Fruit fly (Drosophila melanogaster) whole organism, embryonic: ENCODE measurements around the gene CG15922.

ENCODE experiments used
- ATbp ChIP-seq: fragments of 200-800 bp; sonication (Bioruptor generic); optimal IDR thresholded peaks from 2 replicates; lab custom pipeline; 2017; ENCODE audit warnings: missing biosample characterization, mild to moderate bottlenecking, missing genetic modification characterization, missing genetic modification reagents
- Abd-B ChIP-seq: fragments of 200-800 bp; sonication (Bioruptor generic); optimal IDR thresholded peaks from 2 replicates; lab custom pipeline; 2018; ENCODE audit warnings: missing biosample characterization, mild to moderate bottlenecking, missing genetic modification characterization, moderate library complexity
- Aef1 ChIP-seq: fragments of 200-800 bp; sonication (Bioruptor generic); IDR thresholded peaks from 3 replicates; pipeline ENCODE4 v1.3.6; 2022; ENCODE audit warnings: missing biosample characterization, missing genetic modification characterization
- Antp ChIP-seq: fragments of 200-800 bp; sonication (Bioruptor generic); optimal IDR thresholded peaks from 3 replicates; lab custom pipeline; 2016; ENCODE audit warnings: missing biosample characterization, missing genetic modification characterization
- CG10147 ChIP-seq: fragments of 200-800 bp; sonication (Bioruptor generic); optimal IDR thresholded peaks from 2 replicates; lab custom pipeline; 2019; ENCODE audit warnings: missing biosample characterization, mild to moderate bottlenecking, missing genetic modification characterization, moderate library complexity
- CG11398 ChIP-seq: fragments of 200-800 bp; sonication (Bioruptor generic); optimal IDR thresholded peaks from 2 replicates; lab custom pipeline; 2016; ENCODE audit warnings: missing biosample characterization, missing genetic modification characterization
- CG15073 ChIP-seq: fragments of 200-800 bp; sonication (Bioruptor generic); optimal IDR thresholded peaks from 2 replicates; lab custom pipeline; 2016; ENCODE audit warnings: missing biosample characterization, missing genetic modification characterization
- CG17186 ChIP-seq: fragments of 200-800 bp; sonication (Bioruptor generic); optimal IDR thresholded peaks from 3 replicates; lab custom pipeline; 2017; ENCODE audit warnings: missing biosample characterization, missing genetic modification reagents, missing genetic modification characterization
- CG17612 ChIP-seq: fragments of 200-800 bp; sonication (Bioruptor generic); IDR thresholded peaks from 2 replicates; pipeline ENCODE4 v1.3.6; 2022; ENCODE audit warnings: missing biosample characterization, missing genetic modification characterization
- CG18011 ChIP-seq: fragments of 200-800 bp; sonication (Bioruptor generic); optimal IDR thresholded peaks from 2 replicates; lab custom pipeline; 2017; ENCODE audit warnings: missing biosample characterization, missing genetic modification characterization, mild to moderate bottlenecking, moderate library complexity, missing genotype
- CG18262 ChIP-seq: fragments of 200-800 bp; optimal IDR thresholded peaks from 3 replicates; lab custom pipeline; 2019; ENCODE audit warnings: missing biosample characterization, mild to moderate bottlenecking, missing genetic modification characterization, moderate library complexity
- CG1832 ChIP-seq: fragments of 200-800 bp; sonication (Bioruptor generic); optimal IDR thresholded peaks from 2 replicates; lab custom pipeline; 2017; ENCODE audit warnings: missing biosample characterization, mild to moderate bottlenecking, missing genetic modification characterization, inconsistent platforms
- CG30020 ChIP-seq: fragments of 200-800 bp; optimal IDR thresholded peaks from 2 replicates; lab custom pipeline; 2019; ENCODE audit warnings: missing biosample characterization, mild to moderate bottlenecking, missing genetic modification characterization, moderate library complexity
- CG3065 ChIP-seq: fragments of 200-800 bp; sonication (Bioruptor generic); optimal IDR thresholded peaks from 2 replicates; lab custom pipeline; 2016; ENCODE audit warnings: missing biosample characterization, missing genetic modification characterization
- CG3726 ChIP-seq: fragments of 200-800 bp; sonication (Bioruptor generic); IDR thresholded peaks from 3 replicates; pipeline ENCODE4, ENCODE4 v1.3.6; 2022; ENCODE audit warnings: missing biosample characterization, missing genetic modification characterization
- CG42726 ChIP-seq: fragments of 200-800 bp; sonication (Bioruptor generic); IDR thresholded peaks from 2 replicates; pipeline ENCODE4 v1.3.6; 2022; ENCODE audit warnings: missing biosample characterization, missing genetic modification characterization; ENCODE audit not compliant: partially characterized antibody
- CG4707 ChIP-seq: fragments of 200-800 bp; sonication (Bioruptor generic); optimal IDR thresholded peaks from 2 replicates; lab custom pipeline; 2018; ENCODE audit warnings: missing biosample characterization, mild to moderate bottlenecking, missing genetic modification characterization, moderate library complexity
- CG6272 ChIP-seq: fragments of 200-800 bp; sonication (Bioruptor generic); IDR thresholded peaks from 2 replicates; pipeline ENCODE4 v1.3.6; 2022; ENCODE audit warnings: missing biosample characterization, missing genetic modification characterization
- CG8281 ChIP-seq: fragments of 200-800 bp; sonication (Bioruptor generic); optimal IDR thresholded peaks from 2 replicates; lab custom pipeline; 2018; ENCODE audit warnings: missing biosample characterization, mild to moderate bottlenecking, missing genetic modification characterization, moderate library complexity
- Camta ChIP-seq: fragments of 200-800 bp; sonication (Bioruptor generic); optimal IDR thresholded peaks from 2 replicates; lab custom pipeline; 2016; ENCODE audit warnings: missing biosample characterization, missing genetic modification characterization
- D19A ChIP-seq: fragments of 200-800 bp; optimal IDR thresholded peaks from 3 replicates; lab custom pipeline; 2019; ENCODE audit warnings: missing biosample characterization, mild to moderate bottlenecking, missing genetic modification characterization, moderate library complexity
- Deaf1 ChIP-seq: fragments of 200-800 bp; optimal IDR thresholded peaks from 3 replicates; lab custom pipeline; 2019; ENCODE audit warnings: missing biosample characterization, mild to moderate bottlenecking, missing genetic modification characterization, moderate library complexity
- Dek ChIP-seq: fragments of 200-800 bp; sonication (Bioruptor generic); optimal IDR thresholded peaks from 3 replicates; lab custom pipeline; 2019; ENCODE audit warnings: missing biosample characterization, mild to moderate bottlenecking, missing genetic modification characterization, moderate library complexity
- Ets65A ChIP-seq: fragments of 200-800 bp; sonication (Bioruptor generic); peaks from one replicate; lab custom pipeline; 2016; ENCODE audit warnings: missing biosample characterization, missing genetic modification characterization
- HLHmδ ChIP-seq: fragments of 200-800 bp; sonication (Bioruptor generic); optimal IDR thresholded peaks from 2 replicates; lab custom pipeline; 2018; ENCODE audit warnings: missing biosample characterization, mild to moderate bottlenecking, missing genetic modification characterization, moderate library complexity
- HmgZ ChIP-seq: fragments of 200-800 bp; sonication (Bioruptor generic); optimal IDR thresholded peaks from 2 replicates; lab custom pipeline; 2018; ENCODE audit warnings: missing biosample characterization, mild to moderate bottlenecking, missing genetic modification characterization
- Hr78 ChIP-seq, 2 experiments: fragments of 200-800 bp in 1 of 2; fragments of >200 bp in 1 of 2; sonication (Bioruptor generic) in 1 of 2; optimal IDR thresholded peaks; 2 replicates each; lab custom pipeline; 2017 to 2019; ENCODE audit warnings: missing biosample characterization in 2 of 2, missing genetic modification characterization in 2 of 2, mild to moderate bottlenecking in 1 of 2, moderate library complexity in 1 of 2
- Lpt ChIP-seq: fragments of >200 bp; optimal IDR thresholded peaks from 2 replicates; lab custom pipeline; 2018; ENCODE audit warnings: missing biosample characterization, missing genetic modification characterization
- Pdp1 ChIP-seq, 2 experiments: fragments of 200-800 bp; sonication (Bioruptor generic); optimal IDR thresholded peaks; 3 replicates each; lab custom pipeline; 2016; ENCODE audit warnings: missing biosample characterization in 2 of 2, missing genetic modification characterization in 2 of 2, mild to moderate bottlenecking in 1 of 2, moderate library complexity in 1 of 2
- Sry-β ChIP-seq: fragments of 200-800 bp; sonication (Bioruptor generic); optimal IDR thresholded peaks from 2 replicates; lab custom pipeline; 2018; ENCODE audit warnings: missing biosample characterization, mild to moderate bottlenecking, missing genetic modification characterization, moderate library complexity
- Tbp ChIP-seq: fragments of >200 bp; optimal IDR thresholded peaks from 2 replicates; lab custom pipeline; 2018; ENCODE audit warnings: missing biosample characterization, missing genetic modification characterization
- Vsx1 ChIP-seq: fragments of 200-800 bp; sonication (Bioruptor generic); optimal IDR thresholded peaks from 2 replicates; lab custom pipeline; 2017; ENCODE audit warnings: missing biosample characterization, mild to moderate bottlenecking, missing genetic modification characterization, missing genetic modification reagents
- bigmax ChIP-seq: fragments of 200-800 bp; sonication (Bioruptor generic); optimal IDR thresholded peaks from 2 replicates; lab custom pipeline; 2018; ENCODE audit warnings: missing biosample characterization, mild to moderate bottlenecking, missing genetic modification characterization
- crc ChIP-seq: fragments of 200-800 bp; sonication (Bioruptor generic); optimal IDR thresholded peaks from 2 replicates; lab custom pipeline; 2016; ENCODE audit warnings: missing biosample characterization, missing genetic modification characterization
- da ChIP-seq: fragments of 200-800 bp; sonication (Bioruptor generic); optimal IDR thresholded peaks from 2 replicates; lab custom pipeline; 2016; ENCODE audit warnings: missing biosample characterization, missing genetic modification characterization
- dm ChIP-seq: fragments of 200-800 bp; sonication (Bioruptor generic); optimal IDR thresholded peaks from 3 replicates; lab custom pipeline; 2016; ENCODE audit warnings: missing biosample characterization, missing genetic modification characterization
- gsb-n ChIP-seq: fragments of 200-800 bp; sonication (Bioruptor generic); optimal IDR thresholded peaks from 3 replicates; lab custom pipeline; 2018; ENCODE audit warnings: missing biosample characterization, mild to moderate bottlenecking, missing genetic modification characterization
- h ChIP-seq: fragments of >200 bp; optimal IDR thresholded peaks from 2 replicates; lab custom pipeline; 2017
- hkb ChIP-seq, 2 experiments: fragments of 200-800 bp in 1 of 2; fragments of >200 bp in 1 of 2; sonication (Bioruptor generic) in 1 of 2; IDR thresholded peaks in 1 of 2; optimal IDR thresholded peaks in 1 of 2; 2 replicates each; pipeline versions ENCODE4 v1.3.6 to Lab custom; 2017 to 2022; ENCODE audit warnings: missing biosample characterization in 1 of 2, missing genetic modification characterization in 1 of 2
- lilli ChIP-seq: fragments of 200-800 bp; sonication (Bioruptor generic); optimal IDR thresholded peaks from 3 replicates; lab custom pipeline; 2016; ENCODE audit warnings: missing biosample characterization, missing genetic modification characterization
- nmo ChIP-seq: fragments of 200-800 bp; sonication (Bioruptor generic); optimal IDR thresholded peaks from 2 replicates; lab custom pipeline; 2018; ENCODE audit warnings: missing biosample characterization, mild to moderate bottlenecking, missing genetic modification characterization, moderate library complexity
- pb ChIP-seq: fragments of 200-800 bp; sonication (Bioruptor generic); optimal IDR thresholded peaks from 3 replicates; lab custom pipeline; 2016; ENCODE audit warnings: missing biosample characterization, missing genetic modification characterization
- sc ChIP-seq, 3 experiments: fragments of >200 bp in 2 of 3; fragments of 200-800 bp in 1 of 3; sonication (Bioruptor generic) in 1 of 3; optimal IDR thresholded peaks; 2 replicates in 2 of 3; 3 replicates in 1 of 3; lab custom pipeline; 2017; ENCODE audit warnings: mild to moderate bottlenecking in 1 of 3, missing biosample characterization in 1 of 3, missing genetic modification characterization in 1 of 3, missing genetic modification reagents in 1 of 3
- sisA ChIP-seq: fragments of 200-800 bp; sonication (Bioruptor generic); IDR thresholded peaks from 2 replicates; pipeline ENCODE4 v1.3.6; 2022; ENCODE audit warnings: missing biosample characterization, missing genetic modification characterization
- trem ChIP-seq: fragments of 200-800 bp; optimal IDR thresholded peaks from 3 replicates; lab custom pipeline; 2019; ENCODE audit warnings: missing biosample characterization, mild to moderate bottlenecking, missing genetic modification characterization, moderate library complexity
- unc-4 ChIP-seq: fragments of 200-800 bp; sonication (Bioruptor generic); IDR thresholded peaks from 2 replicates; pipeline ENCODE4 v1.3.6; 2022; ENCODE audit warnings: missing biosample characterization, missing genetic modification characterization; ENCODE audit not compliant: partially characterized antibody
- usp ChIP-seq: fragments of >200 bp; optimal IDR thresholded peaks from 2 replicates; lab custom pipeline; 2017; ENCODE audit warnings: missing biosample characterization, missing genetic modification characterization
- vvl ChIP-seq: fragments of 200-800 bp; sonication (Bioruptor generic); IDR thresholded peaks from 2 replicates; pipeline ENCODE4 v1.3.6; 2022; ENCODE audit warnings: missing biosample characterization, missing genetic modification characterization

Gene CG15922

dm6 chr3R:20549855-20550603 is 10.1 kb downstream of the CG15922 start (continued):
- TF ChIP-seq Antp (GFP tag; lab: Kevin White, UChicago) = peak; percentile 34
- peak; percentile 56 for TF ChIP-seq CG3065 (GFP tag; lab: Kevin White, UChicago)
- TF ChIP-seq CG17612 = peak; percentile 56
- peak; percentile 81 for TF ChIP-seq trem (tag; lab: Kevin White, UChicago)
- TF ChIP-seq lilli (GFP tag; lab: Kevin White, UChicago) = peak; percentile 81
- TF ChIP-seq CG15073 (GFP tag; lab: Kevin White, UChicago) = no peak
- no peak for TF ChIP-seq crc (GFP tag; lab: Kevin White, UChicago)
- no peak for TF ChIP-seq CG17186
- TF ChIP-seq sisA (GFP tag; lab: Robert Waterston, UW) = peak; percentile 85
- peak; percentile 84 for TF ChIP-seq CG10147 (GFP tag; lab: Kevin White, UChicago)
- peak; percentile 90 for TF ChIP-seq vvl (GFP tag; lab: Robert Waterston, UW)
- no peak for TF ChIP-seq h (lab: Kevin White, UChicago)
- no peak for TF ChIP-seq Lpt (GFP tag; lab: Kevin White, UChicago)
- TF ChIP-seq bigmax (GFP tag; lab: Kevin White, UChicago) = no peak
- TF ChIP-seq HLHmδ (GFP tag; lab: Kevin White, UChicago) = no peak
- TF ChIP-seq CG42726 = 0 out of 2 replicates have a peak, but pooled peaks have one; percentile 27
- peak; percentile 81 for TF ChIP-seq ATbp
- TF ChIP-seq Sry-β (GFP tag; lab: Kevin White, UChicago) = no peak
- no peak for TF ChIP-seq unc-4 (GFP tag; lab: Robert Waterston, UW)
- peak; percentile 91 for TF ChIP-seq HmgZ
- TF ChIP-seq nmo (GFP tag; lab: Kevin White, UChicago) = peak; percentile 90
- TF ChIP-seq Pdp1 (GFP tag; optimal IDR thresholded peaks at IDR 0.05; lab: Kevin White, UChicago) = peak in 1 of 2 experiments; percentile 63
- peak; percentile 82 for TF ChIP-seq Deaf1 (tag; lab: Kevin White, UChicago)
- no peak for TF ChIP-seq hkb (optimal IDR thresholded peaks at IDR 0.05; lab: Kevin White, UChicago)
- peak; percentile 85 for TF ChIP-seq hkb (GFP tag; IDR thresholded peaks at IDR 0.05; lab: Robert Waterston, UW)
- peak; percentile 67 for TF ChIP-seq Dek (tag; lab: Kevin White, UChicago)
- peak; percentile 84 for TF ChIP-seq Aef1 (GFP tag; lab: Robert Waterston, UW)
- TF ChIP-seq CG30020 (tag; lab: Kevin White, UChicago) = peak; percentile 44
- TF ChIP-seq CG11398 (GFP tag; lab: Kevin White, UChicago) = no peak
- peak; percentile 17 for TF ChIP-seq CG4707 (GFP tag; lab: Kevin White, UChicago)
- TF ChIP-seq Hr78 (GFP tag; optimal IDR thresholded peaks at IDR 0.05; lab: Kevin White, UChicago) = peak in 1 of 2 experiments; percentile 58
- TF ChIP-seq dm = no peak
- TF ChIP-seq CG8281 = peak; percentile 65
- TF ChIP-seq CG1832 (GFP tag; lab: Kevin White, UChicago) = no peak
- TF ChIP-seq CG6272 (GFP tag; lab: Robert Waterston, UW) = peak; percentile 73
- peak; percentile 84 for TF ChIP-seq D19A (tag; lab: Kevin White, UChicago)
- peak; percentile 95 for TF ChIP-seq Ets65A (GFP tag; lab: Kevin White, UChicago)
- TF ChIP-seq CG18011 (GFP tag; lab: Kevin White, UChicago) = peak; percentile 30
- peak; percentile 94 for TF ChIP-seq Vsx1 (GFP tag; lab: Kevin White, UChicago)
- TF ChIP-seq sc (optimal IDR thresholded peaks at IDR 0.05; lab: Kevin White, UChicago) = no peak
- TF ChIP-seq sc (GFP tag; optimal IDR thresholded peaks at IDR 0.05; lab: Kevin White, UChicago) = peak; percentile 84
- peak; percentile 86 for TF ChIP-seq Abd-B
- peak; percentile 91 for TF ChIP-seq CG18262 (tag; lab: Kevin White, UChicago)
- peak; percentile 78; the same call in 2 of the 3 replicates for TF ChIP-seq CG3726
- TF ChIP-seq Tbp (GFP tag; lab: Kevin White, UChicago) = no peak
- no peak for TF ChIP-seq da
- no peak for TF ChIP-seq pb (GFP tag; lab: Kevin White, UChicago)
- no peak for TF ChIP-seq usp
- TF ChIP-seq Camta = no peak
- TF ChIP-seq gsb-n (tag; lab: Kevin White, UChicago) = peak; percentile 71
